Worm (Caenorhabditis elegans): ENCODE results near the gene T25D3.3.
A peak's percentile ranks its signal among the peaks of the same experiment; 100 is the strongest.

Gene T25D3.3

DNA sequence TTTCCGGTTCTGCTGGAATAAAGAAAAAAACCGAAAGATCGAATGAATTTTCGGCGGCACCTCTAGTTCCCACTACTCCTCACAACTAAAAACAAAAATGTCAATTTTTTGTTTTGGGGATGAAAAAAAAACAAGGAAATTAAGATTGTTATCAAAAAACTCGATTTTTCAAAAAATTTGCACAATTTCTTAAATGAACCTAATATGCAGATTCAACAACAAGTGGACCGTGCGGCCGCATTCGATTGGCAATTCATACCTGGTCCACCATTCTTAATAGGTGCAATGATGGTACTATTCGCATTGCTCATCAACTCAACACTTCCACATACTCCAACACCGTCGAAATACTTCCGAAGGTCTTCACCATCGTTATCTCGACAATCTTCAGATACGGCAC is 888 bp upstream of the T25D3.3 start:
- no peak for TF ChIP-seq unc-62 (GFP tag; optimal IDR thresholded peaks at IDR 0.05)
- TF ChIP-seq sptf-1 (tag; optimal IDR thresholded peaks at IDR 0.05) = no peak
- TF ChIP-seq elt-3 (tag; optimal IDR thresholded peaks at IDR 0.05) = no peak
- no peak for TF ChIP-seq nhr-28 (tag; optimal IDR thresholded peaks at IDR 0.05)
- no peak for TF ChIP-seq cnd-1 (tag; optimal IDR thresholded peaks at IDR 0.05)
- TF ChIP-seq nhr-12 (tag; optimal IDR thresholded peaks at IDR 0.05) = no peak
- no peak for TF ChIP-seq unc-39 (tag; optimal IDR thresholded peaks at IDR 0.05)
- no peak for TF ChIP-seq mls-2 (tag; optimal IDR thresholded peaks at IDR 0.05)
- no peak for TF ChIP-seq blmp-1 (tag; optimal IDR thresholded peaks at IDR 0.05)

DNA sequence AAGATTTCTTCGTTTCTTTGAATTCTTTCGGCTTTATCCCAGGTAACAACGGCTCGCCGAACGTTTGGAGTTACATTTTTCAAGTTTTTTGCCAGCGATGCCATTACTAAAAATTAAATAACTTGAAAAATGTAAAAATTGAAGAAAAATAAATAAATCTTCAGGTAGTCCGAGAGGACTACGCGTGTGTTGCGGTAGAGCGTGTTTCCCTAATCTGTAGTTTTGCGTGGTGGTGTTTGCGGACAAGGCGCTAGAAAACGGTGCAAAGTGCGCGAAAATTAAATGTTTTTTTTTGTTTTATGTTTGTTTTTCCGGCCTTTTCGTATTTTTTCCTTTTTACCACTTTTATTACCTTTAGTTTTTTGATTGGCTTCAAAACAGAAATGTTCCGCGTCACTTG is 3.5 kb downstream of the T25D3.3 start, which contains the start of gene mrpl-28:
mrpl-28 (minus strand) TSS at position 106 of the 400 bp plus-strand sequence.
- TF ChIP-seq M03D4.4 (tag; optimal IDR thresholded peaks at IDR 0.05) (no peak), hlh-1 (tag; optimal IDR thresholded peaks at IDR 0.05) (peak; percentile 29), nhr-28 (tag; optimal IDR thresholded peaks at IDR 0.05) (no peak), snpc-4 (tag; optimal IDR thresholded peaks at IDR 0.05) (no peak), lsy-2 (tag; optimal IDR thresholded peaks at IDR 0.05) (peak; percentile 75), elt-3 (tag; optimal IDR thresholded peaks at IDR 0.05) (no peak), nhr-12 (tag; optimal IDR thresholded peaks at IDR 0.05) (no peak), mep-1 (tag; optimal IDR thresholded peaks at IDR 0.05) (peak; percentile 78), ceh-83 (GFP tag; optimal IDR thresholded peaks at IDR 0.05) (no peak), ceh-39 (tag; optimal IDR thresholded peaks at IDR 0.05) (peak; percentile 74), elt-1 (tag; optimal IDR thresholded peaks at IDR 0.05; ENCODE audit: borderline replicate concordance, insufficient read depth) (no peak), ceh-43 (GFP tag; optimal IDR thresholded peaks at IDR 0.05) (no peak), unc-39 (tag; optimal IDR thresholded peaks at IDR 0.05) (no peak), nhr-237 (tag; optimal IDR thresholded peaks at IDR 0.05) (peak; percentile 84), zip-8 (tag; optimal IDR thresholded peaks at IDR 0.05) (no peak), sem-2 (GFP tag; optimal IDR thresholded peaks at IDR 0.05) (no peak), ces-1 (GFP tag; optimal IDR thresholded peaks at IDR 0.05) (peak; percentile 81), lin-13 (tag; optimal IDR thresholded peaks at IDR 0.05) (peak; percentile 93), nhr-2 (tag; optimal IDR thresholded peaks at IDR 0.05) (no peak), mab-5 (tag; optimal IDR thresholded peaks at IDR 0.05) (no peak), tbx-8 (GFP tag; optimal IDR thresholded peaks at IDR 0.05) (no peak), blmp-1 (tag; optimal IDR thresholded peaks at IDR 0.05) (no peak), flh-1 (GFP tag; optimal IDR thresholded peaks at IDR 0.05) (no peak), cnd-1 (tag; optimal IDR thresholded peaks at IDR 0.05) (no peak), ztf-11 (tag; optimal IDR thresholded peaks at IDR 0.05) (no peak), sptf-1 (tag; optimal IDR thresholded peaks at IDR 0.05) (peak; percentile 15), mls-2 (tag; optimal IDR thresholded peaks at IDR 0.05) (no peak), pha-4 (tag; optimal IDR thresholded peaks at IDR 0.05) (peak; percentile 86)

DNA sequence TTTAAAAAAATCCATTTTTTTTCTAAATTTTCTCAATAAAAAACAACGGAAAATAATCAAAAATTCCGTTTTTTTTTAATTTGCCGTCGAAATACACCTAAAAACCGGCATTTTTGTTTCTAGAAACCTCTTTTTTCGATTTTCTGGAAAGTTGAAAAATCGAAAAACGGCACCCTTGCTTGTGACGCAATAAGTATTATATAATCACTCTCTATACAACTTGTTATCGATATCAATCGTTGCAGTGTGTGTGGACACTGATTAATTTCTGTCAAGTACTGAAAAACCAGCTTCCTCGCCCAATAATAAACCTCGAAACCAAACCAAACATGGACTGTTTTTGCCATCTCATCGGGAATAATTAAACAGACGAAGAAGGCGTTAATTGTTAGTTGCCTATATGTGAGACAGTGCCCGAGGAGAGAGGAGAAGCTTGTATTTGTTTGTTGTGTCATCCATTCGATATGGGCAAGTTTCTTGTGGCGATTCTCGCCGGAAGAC is 4.7 kb downstream of the T25D3.3 start:
- peak; percentile 75 for TF ChIP-seq zip-8 (tag; optimal IDR thresholded peaks at IDR 0.05)
- TF ChIP-seq nhr-12 (tag; optimal IDR thresholded peaks at IDR 0.05) = no peak
- TF ChIP-seq unc-39 (tag; optimal IDR thresholded peaks at IDR 0.05) = no peak
- TF ChIP-seq lin-32 (GFP tag; optimal IDR thresholded peaks at IDR 0.05) = no peak
- TF ChIP-seq lin-13 (tag; optimal IDR thresholded peaks at IDR 0.05) = no peak
- no peak for TF ChIP-seq ces-1 (GFP tag; optimal IDR thresholded peaks at IDR 0.05)
- no peak for TF ChIP-seq unc-62 (GFP tag; optimal IDR thresholded peaks at IDR 0.05)

DNA sequence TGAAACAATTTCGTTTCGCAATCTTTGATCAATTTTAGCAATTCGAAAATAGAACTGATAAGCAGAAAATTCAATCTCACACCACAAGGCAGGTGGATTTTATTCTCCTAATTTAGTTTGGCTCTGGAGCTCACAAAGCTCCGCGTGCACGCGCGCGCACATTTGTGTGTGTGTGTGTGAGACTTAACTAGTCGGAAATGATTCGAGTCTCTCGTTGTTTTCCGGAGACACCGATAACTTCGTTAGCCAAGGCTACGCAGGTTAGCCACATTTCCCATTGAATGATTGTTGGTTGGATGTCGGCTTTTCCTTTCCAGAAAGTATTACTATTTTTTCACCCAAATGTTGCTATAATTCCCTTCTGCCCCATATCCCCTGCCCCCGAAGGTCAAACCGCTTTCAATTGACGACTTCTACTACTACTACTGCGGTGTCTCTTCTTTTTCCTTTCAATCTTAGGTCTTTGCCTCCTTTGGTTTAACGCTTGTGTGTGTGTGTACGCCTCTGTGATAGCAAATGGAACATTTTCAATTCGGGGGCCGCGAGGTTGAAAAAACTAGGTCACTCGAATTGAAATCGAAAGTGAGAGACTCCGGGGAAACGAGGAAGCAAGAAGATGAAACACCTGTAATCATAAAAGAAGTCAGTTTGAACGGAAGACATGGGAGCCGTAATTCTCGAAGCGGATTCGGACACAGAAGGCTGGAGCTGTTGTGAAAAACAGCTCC is 5.8 kb downstream of the T25D3.3 start:
- TF ChIP-seq nhr-76 (tag; optimal IDR thresholded peaks at IDR 0.05) (no peak), nhr-28 (tag; optimal IDR thresholded peaks at IDR 0.05) (no peak), ces-1 (GFP tag; optimal IDR thresholded peaks at IDR 0.05) (peak; percentile 90), blmp-1 (tag; optimal IDR thresholded peaks at IDR 0.05) (peak; percentile 59), ham-2 (GFP tag; optimal IDR thresholded peaks at IDR 0.05) (peak; percentile 52), ceh-83 (GFP tag; optimal IDR thresholded peaks at IDR 0.05) (no peak), snpc-4 (tag; optimal IDR thresholded peaks at IDR 0.05) (no peak), pha-4 (tag; optimal IDR thresholded peaks at IDR 0.05) (no peak), hlh-1 (tag; optimal IDR thresholded peaks at IDR 0.05) (no peak)

All from whole organism, mixed stage, embryonic.